Worm (Caenorhabditis elegans) whole organism, early embryonic: ENCODE measurements around the gene clic-1.
A peak's percentile ranks its signal among the peaks of the same experiment; 100 is the strongest.

Experiments used
- B0310.2 ChIP-seq: sonication (generic microtip); optimal IDR thresholded peaks from 2 replicates; lab custom pipeline; 2016; ENCODE audit warnings: mild to moderate bottlenecking, missing genetic modification characterization, missing compliant biosample characterization
- F13C5.2 ChIP-seq: sonication (generic microtip); optimal IDR thresholded peaks from 2 replicates; lab custom pipeline; 2017; ENCODE audit warnings: mild to moderate bottlenecking, missing genetic modification characterization, inconsistent platforms, missing compliant biosample characterization
- aly-1 ChIP-seq: sonication (generic microtip); optimal IDR thresholded peaks from 2 replicates; lab custom pipeline; 2016; ENCODE audit warnings: missing genetic modification characterization, missing compliant biosample characterization
- ama-1 ChIP-seq: fragments of 150-350 bp; optimal IDR thresholded peaks from 2 replicates; lab custom pipeline; 2014
- ceh-13 ChIP-seq: fragments of 200-800 bp; sonication (Bioruptor generic); optimal IDR thresholded peaks from 2 replicates; lab custom pipeline; 2018; ENCODE audit warnings: mild to moderate bottlenecking, missing genetic modification characterization, missing compliant biosample characterization
- ceh-36 ChIP-seq: sonication (generic microtip); optimal IDR thresholded peaks from 2 replicates; lab custom pipeline; 2016; ENCODE audit warnings: missing genetic modification characterization, inconsistent platforms, missing compliant biosample characterization
- ets-7 ChIP-seq: sonication (generic microtip); optimal IDR thresholded peaks from 2 replicates; lab custom pipeline; 2016; ENCODE audit warnings: missing genotype, missing genetic modification characterization, missing compliant biosample characterization
- flt-1 ChIP-seq: fragments of 200-800 bp; sonication (Bioruptor generic); IDR thresholded peaks from 2 replicates; pipeline ENCODE4 v1.3.6; 2022; ENCODE audit warnings: missing genetic modification characterization, missing compliant biosample characterization
- hmbx-1 ChIP-seq: sonication (generic microtip); optimal IDR thresholded peaks from 2 replicates; lab custom pipeline; 2016; ENCODE audit warnings: mild to moderate bottlenecking, missing genetic modification characterization, missing compliant biosample characterization
- hmg-4 ChIP-seq: fragments of 200-800 bp; sonication (Bioruptor generic); optimal IDR thresholded peaks from 2 replicates; lab custom pipeline; 2018; ENCODE audit warnings: mild to moderate bottlenecking, missing genetic modification characterization, missing compliant biosample characterization
- hnd-1 ChIP-seq: sonication (generic microtip); optimal IDR thresholded peaks from 2 replicates; lab custom pipeline; 2016; ENCODE audit warnings: missing genetic modification characterization, missing compliant biosample characterization
- pes-1 ChIP-seq: fragments of 200-800 bp; sonication (Bioruptor generic); IDR thresholded peaks from 2 replicates; pipeline ENCODE4 v1.3.6; 2022; ENCODE audit warnings: missing genetic modification reagents, missing genetic modification characterization, missing compliant biosample characterization
- scrt-1 ChIP-seq: fragments of 200-800 bp; sonication (Bioruptor generic); IDR thresholded peaks from 2 replicates; pipeline ENCODE4 v1.3.6; 2022; ENCODE audit warnings: missing genetic modification characterization, missing compliant biosample characterization
- sea-1 ChIP-seq: fragments of 200-800 bp; sonication (Bioruptor generic); conservative IDR thresholded peaks from 2 replicates; pipeline ENCODE4 v1.3.6; 2022; ENCODE audit warnings: missing genetic modification characterization, missing compliant biosample characterization
- tbx-11 ChIP-seq: fragments of 200-800 bp; sonication (Bioruptor generic); IDR thresholded peaks from 2 replicates; pipeline ENCODE4 v1.3.6; 2022; ENCODE audit warnings: missing genetic modification characterization, missing compliant biosample characterization
- tbx-37 ChIP-seq: fragments of 200-800 bp; sonication (Bioruptor generic); conservative IDR thresholded peaks from 2 replicates; pipeline ENCODE4 v1.3.6; 2022; ENCODE audit warnings: missing genetic modification reagents, missing genetic modification characterization, missing compliant biosample characterization
- tra-4 ChIP-seq: sonication (generic microtip); optimal IDR thresholded peaks from 2 replicates; lab custom pipeline; 2017; ENCODE audit warnings: missing genetic modification characterization, missing compliant biosample characterization

The clic-1 gene

DNA sequence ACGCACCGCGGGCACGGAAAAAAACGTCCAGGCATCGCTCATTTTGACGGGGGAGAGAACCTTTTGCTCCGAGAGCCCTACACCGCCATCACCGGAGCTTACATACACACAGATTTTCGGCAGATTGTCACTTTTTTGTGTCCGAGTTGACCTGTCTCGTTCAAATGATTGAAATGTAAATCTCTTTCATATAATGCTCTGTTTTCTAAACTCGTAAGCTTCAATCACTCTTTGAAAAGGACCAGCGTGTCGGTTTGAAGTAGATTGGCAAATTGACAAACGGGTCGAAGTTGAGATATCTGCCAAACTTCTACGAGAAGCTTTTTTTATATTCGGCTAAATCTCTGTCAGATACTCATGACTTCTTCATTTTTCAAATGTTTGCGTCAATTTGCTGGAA is 12.4 kb upstream of the clic-1 start:
- TF ChIP-seq sea-1 (GFP tag; lab: Robert Waterston, UW) = no peak
- TF ChIP-seq tbx-11 (GFP tag; lab: Robert Waterston, UW) = no peak
- no peak for TF ChIP-seq ets-7
- TF ChIP-seq aly-1 = no peak
- no peak for TF ChIP-seq B0310.2 (tag; lab: Kevin White, UChicago)
- no peak for TF ChIP-seq ceh-13 (GFP tag; lab: Kevin White, UChicago)
- no peak for TF ChIP-seq hmg-4 (GFP tag; lab: Kevin White, UChicago)
- no peak for TF ChIP-seq tra-4 (tag; lab: Kevin White, UChicago)

DNA sequence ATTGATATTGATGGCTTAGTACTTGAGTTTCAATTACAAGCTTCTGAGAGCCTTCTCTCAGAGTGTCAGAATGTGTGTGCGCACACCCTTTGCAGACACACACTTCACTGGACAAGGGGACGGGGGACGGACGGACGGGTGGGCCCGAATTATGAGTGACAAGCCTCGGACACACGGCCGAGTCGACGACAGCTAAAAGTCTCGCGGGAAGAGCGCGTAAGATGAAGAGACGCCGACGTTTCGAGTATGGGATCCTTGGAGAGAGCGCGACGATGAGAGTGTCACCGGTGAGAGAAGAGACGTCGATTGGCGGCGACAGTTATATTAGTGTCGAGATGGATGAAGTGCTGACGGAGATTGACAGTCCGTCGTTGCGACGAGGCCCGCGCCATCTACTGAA is 11.2 kb upstream of the clic-1 start:
- peak; percentile 27; the same call in 1 of the 2 replicates for TF ChIP-seq pes-1 (GFP tag; lab: Robert Waterston, UW)
- TF ChIP-seq ets-7 = no peak
- peak; percentile 64 for TF ChIP-seq hmg-4 (GFP tag; lab: Kevin White, UChicago)

DNA sequence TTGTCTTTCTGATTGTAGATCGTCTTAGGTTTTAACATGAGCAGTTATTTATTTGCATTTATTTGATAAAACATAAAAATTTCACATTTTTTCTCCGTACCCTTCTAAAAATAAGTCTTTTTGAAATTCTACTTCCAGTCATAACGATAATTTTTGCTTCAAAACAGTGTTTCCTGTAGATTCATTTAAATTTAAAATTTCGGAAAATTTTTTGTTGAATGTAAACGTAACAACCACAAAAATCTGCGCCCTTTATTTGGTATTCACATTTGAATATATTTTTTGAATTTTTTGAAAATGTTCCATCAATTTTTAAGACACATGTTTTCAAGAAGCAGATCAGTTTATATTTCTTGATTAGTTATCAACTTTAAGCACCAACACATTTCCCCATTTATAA is 10.7 kb upstream of the clic-1 start:
- TF ChIP-seq scrt-1 (GFP tag; lab: Robert Waterston, UW) (no peak), ceh-36 (tag; lab: Kevin White, UChicago) (no peak), hmbx-1 (tag; lab: Kevin White, UChicago) (no peak), tbx-37 (GFP tag; lab: Robert Waterston, UW) (no peak), F13C5.2 (tag; lab: Kevin White, UChicago) (no peak), tbx-11 (GFP tag; lab: Robert Waterston, UW) (no peak), tra-4 (tag; lab: Kevin White, UChicago) (no peak), hmg-4 (GFP tag; lab: Kevin White, UChicago) (no peak), pes-1 (GFP tag; lab: Robert Waterston, UW) (no peak), flt-1 (GFP tag; lab: Robert Waterston, UW) (no peak), sea-1 (GFP tag; lab: Robert Waterston, UW) (no peak)

DNA sequence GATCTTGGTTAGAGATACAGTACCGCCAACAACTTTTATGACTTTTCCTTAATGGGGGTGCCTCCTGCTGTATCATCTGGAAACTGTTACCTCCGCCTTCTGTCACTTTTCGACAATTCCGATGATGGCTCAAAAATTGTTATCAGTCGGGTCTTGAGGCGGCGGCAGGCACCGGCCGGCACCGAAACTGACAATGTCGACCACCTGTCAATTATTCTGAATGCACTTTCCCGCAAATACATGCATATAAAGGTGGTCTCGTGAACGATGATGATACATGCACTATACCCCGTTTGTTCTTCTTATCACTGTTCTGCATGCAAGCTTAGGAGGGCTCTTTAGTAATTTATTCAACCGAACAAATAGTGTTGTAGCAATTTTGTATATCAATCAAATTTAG is 9.4 kb upstream of the clic-1 start:
- no peak for TF ChIP-seq hmg-4 (GFP tag; lab: Kevin White, UChicago)
- TF ChIP-seq scrt-1 (GFP tag; lab: Robert Waterston, UW) = no peak
- TF ChIP-seq ets-7 = no peak
- no peak for TF ChIP-seq aly-1
- TF ChIP-seq F13C5.2 (tag; lab: Kevin White, UChicago) = no peak
- no peak for TF ChIP-seq pes-1 (GFP tag; lab: Robert Waterston, UW)
- no peak for TF ChIP-seq ceh-13 (GFP tag; lab: Kevin White, UChicago)
- TF ChIP-seq hnd-1 (tag; lab: Kevin White, UChicago) = no peak
- TF ChIP-seq B0310.2 (tag; lab: Kevin White, UChicago) = no peak
- TF ChIP-seq tbx-37 (GFP tag; lab: Robert Waterston, UW) = no peak
- TF ChIP-seq hmbx-1 (tag; lab: Kevin White, UChicago) = no peak
- TF ChIP-seq tra-4 (tag; lab: Kevin White, UChicago) = no peak

DNA sequence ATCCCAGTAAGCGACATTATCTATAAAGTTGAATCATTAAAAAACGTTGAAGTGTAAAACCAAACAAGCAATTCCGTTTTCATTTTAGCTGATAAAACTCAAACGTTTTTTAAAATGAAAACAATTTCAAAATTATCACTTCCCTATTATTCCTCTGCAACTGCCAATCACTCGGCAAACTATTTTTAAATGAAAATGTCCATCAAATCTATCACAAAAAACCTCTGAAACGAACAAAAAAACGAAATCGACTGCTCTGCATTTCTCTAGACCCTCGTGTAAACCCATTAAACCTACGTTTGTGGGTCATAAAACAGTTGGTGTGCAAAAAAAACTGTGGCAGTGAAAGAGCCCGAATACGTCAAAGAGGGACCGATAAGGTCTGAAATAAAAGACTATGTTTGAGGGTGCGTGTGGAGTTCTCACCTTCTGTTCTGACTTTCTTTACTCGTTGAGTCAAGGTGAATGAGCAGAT is 7.8 kb upstream of the clic-1 start, which contains the start of gene fbxl-5:
Gene fbxl-5, plus strand, starts transcription at position 425 of the 475 bp plus-strand sequence.
- TF ChIP-seq flt-1 (GFP tag; lab: Robert Waterston, UW) (no peak), sea-1 (GFP tag; lab: Robert Waterston, UW) (no peak), ceh-13 (GFP tag; lab: Kevin White, UChicago) (no peak), aly-1 (no peak), scrt-1 (GFP tag; lab: Robert Waterston, UW) (no peak), ets-7 (no peak), B0310.2 (tag; lab: Kevin White, UChicago) (no peak), tbx-37 (GFP tag; lab: Robert Waterston, UW) (no peak), ama-1 (lab: Kevin White, UChicago) (no peak), F13C5.2 (tag; lab: Kevin White, UChicago) (no peak), ceh-36 (tag; lab: Kevin White, UChicago) (no peak), tbx-11 (GFP tag; lab: Robert Waterston, UW) (no peak), hmbx-1 (tag; lab: Kevin White, UChicago) (no peak)

DNA sequence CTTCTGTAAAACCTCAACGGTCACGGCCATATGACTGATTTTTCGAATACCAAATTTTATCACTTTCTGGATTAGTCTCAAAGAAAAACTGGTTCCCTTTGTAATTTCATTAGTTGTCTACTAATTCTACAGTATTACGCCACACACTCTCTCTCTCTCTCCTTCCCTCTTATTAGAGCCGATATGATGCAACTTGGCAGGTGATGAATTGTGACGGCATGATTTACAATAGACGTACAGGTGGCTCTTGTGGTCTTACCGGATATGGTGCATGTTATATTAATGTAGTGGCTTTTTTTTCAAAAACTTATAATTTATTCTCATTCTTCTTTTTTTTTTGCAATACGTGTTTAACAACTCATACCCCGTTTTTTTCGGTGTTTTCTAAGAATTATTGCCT is 7.2 kb upstream of the clic-1 start:
- no peak for TF ChIP-seq tbx-11 (GFP tag; lab: Robert Waterston, UW)
- no peak for TF ChIP-seq scrt-1 (GFP tag; lab: Robert Waterston, UW)
- TF ChIP-seq B0310.2 (tag; lab: Kevin White, UChicago) = no peak
- no peak for TF ChIP-seq hnd-1 (tag; lab: Kevin White, UChicago)
- no peak for TF ChIP-seq hmbx-1 (tag; lab: Kevin White, UChicago)
- TF ChIP-seq pes-1 (GFP tag; lab: Robert Waterston, UW) = no peak
- no peak for TF ChIP-seq flt-1 (GFP tag; lab: Robert Waterston, UW)
- no peak for TF ChIP-seq sea-1 (GFP tag; lab: Robert Waterston, UW)
- no peak for TF ChIP-seq F13C5.2 (tag; lab: Kevin White, UChicago)
- TF ChIP-seq ets-7 = no peak
- no peak for TF ChIP-seq hmg-4 (GFP tag; lab: Kevin White, UChicago)
- TF ChIP-seq ama-1 (lab: Kevin White, UChicago) = no peak
- no peak for TF ChIP-seq ceh-13 (GFP tag; lab: Kevin White, UChicago)
- no peak for TF ChIP-seq tra-4 (tag; lab: Kevin White, UChicago)

DNA sequence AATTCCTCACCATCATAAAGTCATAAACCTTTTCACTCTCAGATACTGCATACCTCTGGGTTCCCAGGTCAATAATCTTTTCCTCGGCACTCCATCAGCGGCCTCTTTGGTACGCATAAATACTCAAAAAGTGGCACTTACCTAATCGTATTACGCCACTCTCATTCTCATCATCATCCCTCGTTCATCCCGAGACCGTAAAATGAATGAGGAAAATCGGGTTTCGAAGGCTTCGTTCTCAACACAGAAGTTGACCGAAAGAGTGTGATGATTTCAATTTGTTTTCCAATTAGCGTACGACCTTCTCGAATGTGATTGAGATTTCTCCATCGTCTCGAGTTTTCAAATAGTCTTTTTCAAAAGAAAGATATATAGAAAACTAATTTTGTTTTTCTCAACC is 5.2 kb upstream of the clic-1 start:
- TF ChIP-seq sea-1 (GFP tag; lab: Robert Waterston, UW) (no peak), hmbx-1 (tag; lab: Kevin White, UChicago) (no peak), hmg-4 (GFP tag; lab: Kevin White, UChicago) (no peak), hnd-1 (tag; lab: Kevin White, UChicago) (no peak), tra-4 (tag; lab: Kevin White, UChicago) (no peak), scrt-1 (GFP tag; lab: Robert Waterston, UW) (no peak)
